Worm (Caenorhabditis elegans): ENCODE results near the gene W06F12.2.

DNA sequence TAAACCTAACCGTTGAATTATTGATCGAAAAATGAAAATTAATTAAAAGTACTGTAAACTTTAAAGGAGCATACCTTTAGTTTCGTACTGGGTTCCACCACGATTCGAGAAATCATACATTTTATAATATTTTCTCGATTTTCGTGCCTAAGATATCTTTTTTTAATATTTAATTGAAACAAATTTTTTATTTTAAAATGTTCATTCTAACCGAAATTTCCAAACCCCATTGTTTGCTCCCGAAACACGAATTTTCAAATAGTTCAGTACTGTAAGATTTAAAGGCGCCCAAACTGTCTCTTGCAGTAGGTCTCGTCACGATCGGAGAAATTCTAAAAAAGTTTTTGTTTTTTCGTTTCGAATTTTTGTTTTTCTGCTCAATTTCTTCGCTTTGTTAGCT, 16.5 kb downstream of the W06F12.2 start:
- no peak for TF ChIP-seq nhr-28 (tag; optimal IDR thresholded peaks at IDR 0.05)
- TF ChIP-seq Y5F2A.4 (GFP tag; optimal IDR thresholded peaks at IDR 0.05): no peak
- no peak for TF ChIP-seq ceh-82 (tag; optimal IDR thresholded peaks at IDR 0.05)
- no peak for TF ChIP-seq nhr-237 (tag; optimal IDR thresholded peaks at IDR 0.05)
- no peak for TF ChIP-seq attf-4 (tag; optimal IDR thresholded peaks at IDR 0.05)
- no peak for TF ChIP-seq snpc-4 (tag; optimal IDR thresholded peaks at IDR 0.05)
- no peak for TF ChIP-seq aha-1 (tag)
- no peak for TF ChIP-seq mxl-2 (GFP tag; conservative IDR thresholded peaks at IDR 0.05)
- no peak for TF ChIP-seq mes-2 (tag; optimal IDR thresholded peaks at IDR 0.05; ENCODE audit: poor library complexity, severe bottlenecking)

Measured in whole organism, L4 larva.